Fruit fly (Drosophila melanogaster) whole organism: Measurements from ENCODE around the gene CG43996.

Experiments used
- CG8478 ChIP-seq: fragments of >200 bp; optimal IDR thresholded peaks from 2 replicates; lab custom pipeline; 2018; ENCODE audit warnings: inconsistent platforms
- Dll ChIP-seq: fragments of >200 bp; optimal IDR thresholded peaks from 2 replicates; lab custom pipeline; 2017
- EcR ChIP-seq, 2 experiments: fragments of >200 bp; optimal IDR thresholded peaks; 2 replicates each; lab custom pipeline; 2017; ENCODE audit warnings: missing biosample characterization in 2 of 2, missing genetic modification characterization in 2 of 2, missing genetic modification reagents in 2 of 2
- pan ChIP-seq: fragments of >200 bp; optimal IDR thresholded peaks from 2 replicates; lab custom pipeline; 2017
- psq ChIP-seq: fragments of >200 bp; optimal IDR thresholded peaks from 2 replicates; lab custom pipeline; 2017
- usp ChIP-seq: fragments of >200 bp; optimal IDR thresholded peaks from 2 replicates; lab custom pipeline; 2017; ENCODE audit warnings: missing biosample characterization, missing genetic modification characterization, mixed read lengths

The CG43996 gene

DNA sequence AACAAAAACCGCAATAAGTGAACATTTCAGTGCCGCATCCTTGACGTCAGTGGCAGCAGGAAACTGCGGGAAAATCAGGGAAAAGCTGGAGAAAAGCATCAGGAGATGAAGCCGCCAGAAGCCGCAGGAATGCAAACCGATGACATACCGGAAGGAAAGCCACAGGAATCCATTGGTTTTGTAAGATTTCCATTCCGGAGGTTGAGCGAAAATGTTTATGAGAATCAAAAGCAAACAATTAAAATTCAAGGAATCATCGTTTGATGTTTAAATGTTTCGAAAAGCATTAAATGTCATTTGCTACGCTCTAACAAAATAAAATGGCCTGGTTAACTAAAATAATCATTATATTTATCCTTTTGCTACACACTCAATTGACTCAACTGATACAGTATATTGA lies at the start of gene CG43996:
CG43996 (plus strand) TSS at position 301 of the 400 bp plus-strand sequence.
- TF ChIP-seq CG8478 (lab: Kevin White, UChicago) (no peak), pan (lab: Kevin White, UChicago) (no peak), psq (lab: Kevin White, UChicago) (no peak), EcR (GFP tag; optimal IDR thresholded peaks at IDR 0.05; lab: Kevin White, UChicago) (no peak), usp (no peak), Dll (lab: Kevin White, UChicago) (no peak)

DNA sequence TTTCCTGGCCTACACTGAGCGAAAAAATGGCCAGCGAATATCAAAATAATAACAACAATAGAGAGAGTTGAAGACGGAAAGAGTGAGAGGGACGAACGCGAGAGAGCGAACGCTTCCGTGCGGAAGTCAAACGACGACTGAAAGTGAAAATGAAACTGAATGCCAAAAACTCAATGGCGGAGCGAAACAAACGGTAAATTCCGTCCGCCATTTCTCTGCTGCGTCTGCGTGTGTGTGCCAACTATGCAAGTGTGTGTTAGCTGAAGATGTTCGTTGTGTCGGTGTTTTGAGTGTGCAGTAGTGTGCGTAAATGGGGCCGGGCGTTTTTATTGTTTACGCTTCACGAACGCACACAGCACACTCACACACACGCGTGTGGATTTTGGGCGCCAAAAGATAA lies 35.2 kb upstream of the CG43996 start:
- TF ChIP-seq CG8478 (lab: Kevin White, UChicago) (no peak), psq (lab: Kevin White, UChicago) (no peak), usp (no peak), Dll (lab: Kevin White, UChicago) (no peak), EcR (GFP tag; optimal IDR thresholded peaks at IDR 0.05; lab: Kevin White, UChicago) (no peak), pan (lab: Kevin White, UChicago) (no peak)

DNA sequence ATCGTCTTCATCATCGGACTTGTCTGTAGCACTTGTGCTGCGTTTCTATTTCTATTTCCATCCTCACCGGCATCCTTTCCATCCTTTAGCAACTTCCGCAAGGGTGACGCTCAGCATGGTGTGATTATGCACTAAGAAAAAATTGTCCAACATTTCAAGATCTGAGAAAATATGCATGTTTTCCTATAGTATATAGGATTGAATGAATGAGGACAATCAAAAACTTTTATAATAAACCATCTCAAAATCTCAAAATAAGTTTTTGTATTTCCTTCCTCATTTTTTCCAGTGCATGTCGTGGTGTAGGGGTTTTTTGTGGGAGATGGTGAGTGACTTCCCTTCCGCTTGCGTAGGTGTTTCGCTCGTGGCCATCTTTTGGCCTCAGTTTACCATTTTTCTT lies 669 bp upstream of the CG43996 start:
- TF ChIP-seq pan (lab: Kevin White, UChicago) (no peak), psq (lab: Kevin White, UChicago) (no peak), usp (no peak), CG8478 (lab: Kevin White, UChicago) (no peak), Dll (lab: Kevin White, UChicago) (no peak), EcR (GFP tag; optimal IDR thresholded peaks at IDR 0.05; lab: Kevin White, UChicago) (no peak)

DNA sequence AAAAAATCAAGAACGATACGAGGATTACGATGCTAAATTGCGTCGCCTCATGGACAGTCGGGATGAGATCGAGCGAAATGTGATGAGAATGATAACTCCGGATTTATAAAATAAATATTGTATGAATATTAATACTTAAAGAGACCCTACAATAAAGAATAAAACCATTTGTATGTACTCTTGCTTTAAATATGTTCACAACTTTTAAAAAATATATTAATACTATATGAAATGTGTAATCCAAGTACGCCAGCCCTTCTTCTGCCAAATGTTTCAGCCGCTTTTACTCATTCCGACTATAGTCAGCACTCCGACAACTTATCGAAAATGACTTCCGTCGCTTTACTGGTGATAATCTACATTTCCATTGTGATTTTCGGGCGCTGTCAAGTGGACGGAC lies 1.1 kb downstream of the CG43996 start, which contains the start of gene CG43997:
CG43997 (plus strand) TSS at position 301 of the 400 bp plus-strand sequence.
- TF ChIP-seq pan (lab: Kevin White, UChicago) (no peak), Dll (lab: Kevin White, UChicago) (no peak), psq (lab: Kevin White, UChicago) (no peak), EcR (GFP tag; optimal IDR thresholded peaks at IDR 0.05; lab: Kevin White, UChicago) (no peak), usp (no peak), CG8478 (lab: Kevin White, UChicago) (no peak)

DNA sequence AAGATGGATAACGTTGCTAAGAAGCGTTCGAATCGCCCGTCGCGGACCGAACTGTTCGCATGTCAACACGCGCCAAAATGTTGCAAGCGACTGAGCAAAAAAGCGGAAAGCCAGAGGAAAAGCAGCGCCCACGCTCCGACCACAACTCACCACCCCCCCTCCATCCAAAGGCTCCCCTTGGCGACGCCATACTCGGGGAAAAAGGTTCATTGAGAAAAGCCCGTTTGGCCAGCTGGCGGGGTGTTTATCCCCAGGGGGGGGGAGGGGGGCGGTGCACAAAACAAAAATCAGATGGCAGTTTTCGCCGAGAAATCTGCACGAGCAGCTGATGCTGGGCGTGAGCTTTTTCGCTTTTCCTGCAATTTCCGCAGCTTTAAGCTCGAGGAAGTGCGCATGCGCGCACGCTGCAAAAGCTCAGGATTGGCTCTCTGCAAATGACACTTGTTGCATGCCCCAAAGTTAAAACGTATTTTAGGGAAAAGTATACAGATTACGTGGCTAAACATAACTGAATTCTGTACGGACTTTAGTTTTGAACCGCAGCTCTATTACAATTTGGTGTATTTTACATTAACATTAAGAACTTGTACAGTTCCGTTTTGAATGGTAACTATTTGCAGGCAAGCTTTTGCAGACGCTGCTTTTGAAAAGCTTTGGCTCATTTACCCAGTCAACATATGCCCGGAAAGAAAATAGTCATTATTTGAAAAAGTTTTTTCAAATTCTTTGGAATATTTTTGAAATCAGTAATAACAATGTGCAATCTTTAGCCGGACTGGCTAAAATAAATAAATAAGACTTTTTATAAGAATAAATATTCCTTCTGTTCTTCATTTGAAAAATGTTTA lies 25.9 kb downstream of the CG43996 start:
- TF ChIP-seq psq (lab: Kevin White, UChicago) (no peak), EcR (GFP tag; optimal IDR thresholded peaks at IDR 0.05; lab: Kevin White, UChicago) (no peak), CG8478 (lab: Kevin White, UChicago) (no peak), usp (no peak), Dll (lab: Kevin White, UChicago) (no peak), pan (lab: Kevin White, UChicago) (no peak)

DNA sequence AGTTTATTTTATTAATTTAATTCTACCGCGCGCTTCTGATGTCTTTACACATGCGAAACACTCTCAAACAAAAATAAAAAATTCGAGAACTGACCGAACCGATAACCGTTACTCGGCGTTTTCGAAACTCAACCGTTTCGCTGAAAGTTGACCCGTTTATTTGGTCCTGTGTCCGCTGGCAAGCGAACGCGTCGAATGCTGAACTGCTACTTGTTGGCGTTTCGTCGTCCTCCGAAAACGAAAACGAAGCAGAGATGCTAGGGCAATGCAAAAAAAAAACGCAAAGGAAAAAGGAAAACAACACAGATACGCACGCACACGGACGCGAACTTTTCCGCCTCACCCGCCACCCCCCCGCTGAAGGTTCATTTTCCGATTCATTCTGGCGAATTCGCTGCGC lies 44.5 kb downstream of the CG43996 start, which contains the start of gene CG45002:
CG45002 (minus strand) TSS at position 101 of the 400 bp plus-strand sequence.
- TF ChIP-seq EcR (GFP tag; optimal IDR thresholded peaks at IDR 0.05; lab: Kevin White, UChicago) (no peak), CG8478 (lab: Kevin White, UChicago) (no peak)

DNA sequence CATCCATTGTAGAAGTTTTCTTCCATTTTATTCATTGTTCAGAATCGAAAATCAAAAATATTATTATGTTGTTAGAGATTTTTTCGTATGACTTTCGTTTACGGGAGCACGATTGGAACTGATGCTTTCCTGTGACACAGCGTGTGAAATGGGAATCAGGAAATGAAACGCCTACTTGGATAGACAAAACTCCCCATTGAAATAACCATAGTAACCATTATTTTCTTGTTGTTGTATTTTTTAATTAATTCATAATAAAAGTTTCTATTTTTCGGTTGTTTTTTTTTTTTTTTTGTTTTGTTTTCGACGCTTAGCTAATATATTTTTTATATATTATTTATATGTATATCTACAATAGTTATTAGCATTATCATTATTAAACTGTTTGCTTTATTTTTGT lies 46.3 kb downstream of the CG43996 start, which contains the start of gene CG43077:
CG43077 (minus strand) TSS at position 101 of the 400 bp plus-strand sequence.
- TF ChIP-seq CG8478 (lab: Kevin White, UChicago) (no peak), usp (no peak), psq (lab: Kevin White, UChicago) (no peak), Dll (lab: Kevin White, UChicago) (no peak), pan (lab: Kevin White, UChicago) (no peak), EcR (GFP tag; optimal IDR thresholded peaks at IDR 0.05; lab: Kevin White, UChicago) (no peak)
